Fruit fly (Drosophila melanogaster): ENCODE data around the gene Madm.
A peak's percentile ranks its signal among the peaks of the same experiment; 100 is the strongest.

The Madm gene

DNA sequence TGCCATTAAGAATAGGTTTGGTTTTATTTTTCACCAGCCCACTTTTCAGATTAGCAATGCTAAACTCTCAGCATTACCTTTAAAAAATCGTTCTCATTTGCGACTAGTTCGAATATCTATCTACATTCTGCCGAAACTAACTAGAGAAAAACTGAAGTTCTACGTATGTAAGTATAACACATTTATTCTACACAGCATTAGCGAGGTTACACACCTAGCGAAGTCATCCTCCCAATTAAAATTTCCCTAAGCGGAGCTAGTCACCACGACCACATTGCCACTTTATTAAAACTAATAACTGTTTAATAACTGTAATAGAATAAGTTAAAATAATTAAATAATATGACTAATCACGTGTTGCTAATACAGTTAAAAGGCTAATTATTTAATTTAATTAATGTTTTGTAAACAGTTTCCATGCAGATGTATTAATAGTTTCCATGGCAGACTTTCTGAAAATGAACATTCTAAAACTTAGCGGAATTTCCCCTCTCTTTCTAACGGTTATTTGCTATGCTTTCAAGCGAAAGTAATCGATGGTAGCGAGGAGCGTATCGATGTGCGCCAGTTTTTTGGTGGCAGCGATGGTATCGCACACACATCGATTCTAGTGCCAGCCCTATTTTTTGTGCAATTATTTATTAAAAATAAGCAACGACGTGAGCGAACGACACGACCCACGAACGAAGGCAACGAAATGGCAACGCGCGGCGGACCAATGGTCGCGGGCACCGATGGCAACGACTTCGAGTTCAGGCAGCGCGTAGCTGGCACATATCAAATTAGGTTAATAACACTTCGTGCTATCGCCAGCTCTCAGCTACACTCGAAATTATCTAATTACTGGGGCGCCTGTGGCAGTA, 36.7 kb downstream of the Madm start, which contains the start of gene jagn (continued):
- TF ChIP-seq chn (GFP tag; optimal IDR thresholded peaks at IDR 0.05) (peak; percentile 77), CG1647 (GFP tag; optimal IDR thresholded peaks at IDR 0.05) (no peak), Six4 (GFP tag; optimal IDR thresholded peaks at IDR 0.05) (peak; percentile 32), Bdp1 (GFP tag; optimal IDR thresholded peaks at IDR 0.05) (peak; percentile 33), Dref (GFP tag; IDR thresholded peaks at IDR 0.05) (peak; percentile 96), CG6272 (GFP tag; IDR thresholded peaks at IDR 0.05) (peak; percentile 79), ab (GFP tag; optimal IDR thresholded peaks at IDR 0.05) (peak; percentile 11), slou (GFP tag; optimal IDR thresholded peaks at IDR 0.05) (no peak), CG10431 (GFP tag; optimal IDR thresholded peaks at IDR 0.05) (peak; percentile 16), Sin3A (optimal IDR thresholded peaks at IDR 0.05) (peak; percentile 75), tap (tag; optimal IDR thresholded peaks at IDR 0.05) (peak; percentile 44), dati (GFP tag; IDR thresholded peaks at IDR 0.05) (no peak), tgo (GFP tag; IDR thresholded peaks at IDR 0.05) (peak; percentile 40; the same call in 2 of the 3 replicates), CG3407 (GFP tag; optimal IDR thresholded peaks at IDR 0.05) (no peak), CG43689 (GFP tag; IDR thresholded peaks at IDR 0.05) (no peak), Mrtf (GFP tag; IDR thresholded peaks at IDR 0.05) (peak; percentile 68; the same call in 2 of the 3 replicates), Gsc (GFP tag; IDR thresholded peaks at IDR 0.05) (no peak), Atf-2 (GFP tag; optimal IDR thresholded peaks at IDR 0.05) (peak; percentile 17), crol (GFP tag; IDR thresholded peaks at IDR 0.05) (no peak; the same call in 1 of the 2 replicates), nom (GFP tag; optimal IDR thresholded peaks at IDR 0.05) (no peak), CG4328 (GFP tag; optimal IDR thresholded peaks at IDR 0.05) (peak; percentile 59), Nf-YA (GFP tag; IDR thresholded peaks at IDR 0.05) (0 out of 2 replicates have a peak, but pooled peaks have one; percentile 29), Adf1 (GFP tag; IDR thresholded peaks at IDR 0.05) (peak; percentile 39), gt (GFP tag; IDR thresholded peaks at IDR 0.05) (no peak), CG16863 (GFP tag; optimal IDR thresholded peaks at IDR 0.05) (peak; percentile 45), CG17802 (tag; optimal IDR thresholded peaks at IDR 0.05) (peak; percentile 36), CG16815 (GFP tag; optimal IDR thresholded peaks at IDR 0.05) (no peak), ham (GFP tag; IDR thresholded peaks at IDR 0.05) (no peak), wor (GFP tag; IDR thresholded peaks at IDR 0.05) (no peak), CG12299 (tag; optimal IDR thresholded peaks at IDR 0.05) (no peak), sna (GFP tag; IDR thresholded peaks at IDR 0.05; ENCODE audit: partially characterized antibody) (peak; percentile 99), onecut (GFP tag; IDR thresholded peaks at IDR 0.05) (peak; percentile 83), lmd (GFP tag; IDR thresholded peaks at IDR 0.05) (peak; percentile 51; the same call in 1 of the 2 replicates), sisA (GFP tag; IDR thresholded peaks at IDR 0.05) (peak; percentile 62), yki (optimal IDR thresholded peaks at IDR 0.05) (no peak), CG9876 (GFP tag; optimal IDR thresholded peaks at IDR 0.05) (peak; percentile 60), odd (GFP tag; optimal IDR thresholded peaks at IDR 0.05) (peak; percentile 30), wdn (GFP tag; IDR thresholded peaks at IDR 0.05) (no peak), CG9797 (GFP tag; optimal IDR thresholded peaks at IDR 0.05) (peak; percentile 48), Vsx1 (GFP tag; optimal IDR thresholded peaks at IDR 0.05) (peak; percentile 17), CG12391 (tag; optimal IDR thresholded peaks at IDR 0.05) (peak; percentile 68), Meics (GFP tag; optimal IDR thresholded peaks at IDR 0.05) (peak; percentile 52), CG31388 (GFP tag; optimal IDR thresholded peaks at IDR 0.05) (no peak), Xbp1 (GFP tag; optimal IDR thresholded peaks at IDR 0.05) (peak; percentile 78), hth (optimal IDR thresholded peaks at IDR 0.05) (no peak), CG4424 (GFP tag; optimal IDR thresholded peaks at IDR 0.05) (peak; percentile 47), jigr1 (GFP tag; IDR thresholded peaks at IDR 0.05) (no peak), CG1024 (GFP tag; IDR thresholded peaks at IDR 0.05) (peak; percentile 46; the same call in 1 of the 2 replicates), CG9932 (GFP tag; IDR thresholded peaks at IDR 0.05) (peak; percentile 95), Hr78 (GFP tag; optimal IDR thresholded peaks at IDR 0.05) (no peak), Hr39 (optimal IDR thresholded peaks at IDR 0.05) (no peak), Bteb2 (GFP tag; optimal IDR thresholded peaks at IDR 0.05) (peak; percentile 19)

Data from whole organism, embryonic.